Worm (Caenorhabditis elegans) whole organism, dauer: ENCODE results near the gene F53F4.7.

ENCODE experiments used
- unc-62 ChIP-seq: sonication (generic microtip); optimal IDR thresholded peaks from 2 replicates; lab custom pipeline; 2017; ENCODE audit warnings: missing biosample characterization, missing genetic modification reagents, missing genetic modification characterization

Gene F53F4.7

DNA sequence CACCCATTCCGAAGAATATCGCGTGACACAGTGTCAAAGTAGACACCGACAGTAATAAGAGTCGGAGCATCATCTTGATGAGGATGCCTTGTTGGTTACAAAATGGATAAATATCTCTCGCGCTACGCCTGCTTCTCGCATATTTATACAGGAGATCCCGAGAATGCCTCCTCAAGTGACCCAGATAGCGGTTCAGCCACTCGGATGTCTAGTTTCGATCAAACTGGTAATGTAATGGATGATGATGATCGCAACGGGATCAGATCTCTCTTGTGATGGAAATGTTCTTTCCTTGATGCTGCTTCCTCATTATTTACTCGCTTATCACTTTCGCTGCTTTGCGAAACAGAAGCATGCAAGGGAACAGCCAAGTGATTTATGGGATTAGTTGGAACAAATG is 49.9 kb downstream of the F53F4.7 start, which contains the start of gene grl-17:
grl-17 (minus strand) TSS at position 101 of the 400 bp plus-strand sequence.
- no peak for TF ChIP-seq unc-62 (GFP tag; lab: Kevin White, UChicago)

DNA sequence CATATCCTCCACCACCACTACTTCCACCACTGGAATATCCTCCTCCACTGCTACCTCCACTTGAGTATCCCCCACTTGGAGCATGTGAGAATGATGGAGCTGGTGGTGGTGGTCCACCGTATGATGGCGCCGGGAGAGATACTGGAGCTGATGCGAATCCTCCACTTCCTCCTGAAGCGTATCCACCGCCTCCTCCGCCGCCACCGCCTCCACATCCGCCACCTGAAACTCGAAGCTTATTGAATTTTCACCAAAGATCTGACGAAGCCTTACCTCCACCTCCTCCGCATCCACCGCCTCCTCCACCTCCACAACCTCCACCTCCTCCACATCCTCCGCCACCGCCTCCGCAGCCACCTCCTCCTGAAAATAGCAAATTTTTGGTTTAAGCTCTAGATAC is 51.0 kb downstream of the F53F4.7 start:
- TF ChIP-seq unc-62 (GFP tag; lab: Kevin White, UChicago), result no peak
